Fruit fly (Drosophila melanogaster): ENCODE measurements around the gene GATAd.

GATAd gene

DNA sequence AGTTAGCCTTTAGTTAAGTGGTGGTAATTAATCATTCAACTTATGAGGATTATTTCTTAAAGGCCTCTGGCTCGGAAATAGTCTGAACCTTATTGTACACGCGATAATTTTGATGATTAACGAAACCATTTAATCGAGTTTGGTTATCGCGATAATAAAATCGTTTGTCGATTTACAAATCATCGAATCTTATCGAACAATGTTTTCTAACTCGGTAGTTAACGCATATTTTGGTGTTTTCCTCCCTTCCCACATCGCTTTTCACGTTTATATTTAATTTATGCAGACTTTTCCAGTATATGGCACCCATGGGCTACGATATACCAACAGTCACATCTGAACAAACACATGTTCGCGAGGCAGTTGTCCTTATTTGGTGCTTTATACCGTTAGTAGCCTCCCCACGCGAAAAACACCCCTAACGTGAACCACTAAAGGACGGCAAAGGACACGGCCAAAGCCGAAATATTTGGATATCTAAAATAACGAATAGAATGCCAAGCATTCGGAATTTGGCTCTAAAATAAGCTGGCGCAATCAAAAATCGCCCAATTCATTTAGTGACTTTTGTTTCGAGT, 10.6 kb downstream of the GATAd start, which contains the start of gene Frmd5 (continued):
- TF ChIP-seq pros (GFP tag; optimal IDR thresholded peaks at IDR 0.05), result no peak
- TF ChIP-seq bbx (GFP tag; IDR thresholded peaks at IDR 0.05; ENCODE audit: partially characterized antibody), result peak; percentile 37; the same call in 1 of the 2 replicates
- TF ChIP-seq Med (GFP tag), result peak; percentile 23
- TF ChIP-seq inv (GFP tag; IDR thresholded peaks at IDR 0.05; ENCODE audit: partially characterized antibody), result no peak; the same call in 1 of the 2 replicates
- no peak for TF ChIP-seq CG18011 (GFP tag; optimal IDR thresholded peaks at IDR 0.05)
- no peak for TF ChIP-seq CG15479 (GFP tag; optimal IDR thresholded peaks at IDR 0.05)
- TF ChIP-seq tap (tag; optimal IDR thresholded peaks at IDR 0.05), result no peak
- TF ChIP-seq CG2129 (GFP tag; IDR thresholded peaks at IDR 0.05; ENCODE audit: partially characterized antibody), result no peak
- TF ChIP-seq lab (GFP tag; optimal IDR thresholded peaks at IDR 0.05), result no peak
- no peak for TF ChIP-seq H15 (GFP tag; IDR thresholded peaks at IDR 0.05)
- no peak for TF ChIP-seq Abd-B (GFP tag; optimal IDR thresholded peaks at IDR 0.05)
- no peak for TF ChIP-seq exex (tag; optimal IDR thresholded peaks at IDR 0.05)
- TF ChIP-seq BEAF-32 (GFP tag; optimal IDR thresholded peaks at IDR 0.05), result peak; percentile 21
- TF ChIP-seq row (GFP tag; IDR thresholded peaks at IDR 0.05), result no peak
- TF ChIP-seq CG31388 (GFP tag; optimal IDR thresholded peaks at IDR 0.05), result no peak
- TF ChIP-seq fd64A (GFP tag; optimal IDR thresholded peaks at IDR 0.05), result no peak
- no peak for TF ChIP-seq tna (GFP tag; IDR thresholded peaks at IDR 0.05; ENCODE audit: partially characterized antibody)
- TF ChIP-seq usp (GFP tag; optimal IDR thresholded peaks at IDR 0.05), result no peak
- no peak for TF ChIP-seq unc-4 (GFP tag; IDR thresholded peaks at IDR 0.05; ENCODE audit: partially characterized antibody)
- TF ChIP-seq tx (GFP tag; optimal IDR thresholded peaks at IDR 0.05), result no peak
- no peak for TF ChIP-seq danr (GFP tag; IDR thresholded peaks at IDR 0.05)
- no peak for TF ChIP-seq CG32772 (GFP tag; IDR thresholded peaks at IDR 0.05)
- TF ChIP-seq CG11398 (GFP tag; optimal IDR thresholded peaks at IDR 0.05), result no peak
- TF ChIP-seq CG43689 (GFP tag; IDR thresholded peaks at IDR 0.05), result no peak
- TF ChIP-seq CG4424 (GFP tag; optimal IDR thresholded peaks at IDR 0.05), result no peak
- TF ChIP-seq CG4730 (GFP tag; IDR thresholded peaks at IDR 0.05), result no peak
- TF ChIP-seq repo (GFP tag; optimal IDR thresholded peaks at IDR 0.05), result no peak
- TF ChIP-seq crp (GFP tag; optimal IDR thresholded peaks at IDR 0.05), result peak in 1 of 2 experiments; percentile 54
- TF ChIP-seq chn (GFP tag; optimal IDR thresholded peaks at IDR 0.05), result no peak
- TF ChIP-seq pita (GFP tag; optimal IDR thresholded peaks at IDR 0.05), result no peak
- TF ChIP-seq CG3995 (GFP tag; optimal IDR thresholded peaks at IDR 0.05), result no peak
- no peak for TF ChIP-seq NC2α (GFP tag; optimal IDR thresholded peaks at IDR 0.05)
- peak; percentile 11; the same call in 1 of the 2 replicates for TF ChIP-seq seq (GFP tag; IDR thresholded peaks at IDR 0.05)
- no peak for TF ChIP-seq phol (tag; optimal IDR thresholded peaks at IDR 0.05)
- no peak for TF ChIP-seq so (GFP tag; IDR thresholded peaks at IDR 0.05)
- no peak for TF ChIP-seq tio (GFP tag; optimal IDR thresholded peaks at IDR 0.05)
- TF ChIP-seq CG2889 (GFP tag; IDR thresholded peaks at IDR 0.05), result no peak
- no peak for TF ChIP-seq Camta (GFP tag; optimal IDR thresholded peaks at IDR 0.05)
- no peak for TF ChIP-seq zf30C (GFP tag; optimal IDR thresholded peaks at IDR 0.05)
- no peak for TF ChIP-seq ttk (GFP tag; IDR thresholded peaks at IDR 0.05)
- TF ChIP-seq br (optimal IDR thresholded peaks at IDR 0.05), result no peak
- no peak for TF ChIP-seq pho (GFP tag; optimal IDR thresholded peaks at IDR 0.05)
- no peak for TF ChIP-seq Rx (GFP tag; IDR thresholded peaks at IDR 0.05)
- TF ChIP-seq Dref (GFP tag; IDR thresholded peaks at IDR 0.05), result peak; percentile 34
- no peak for TF ChIP-seq stwl (tag; optimal IDR thresholded peaks at IDR 0.05)
- no peak for TF ChIP-seq CG6689 (GFP tag; IDR thresholded peaks at IDR 0.05)
- TF ChIP-seq sqz (GFP tag; optimal IDR thresholded peaks at IDR 0.05), result no peak
- TF ChIP-seq CG16813 (GFP tag; IDR thresholded peaks at IDR 0.05; ENCODE audit: partially characterized antibody), result peak; percentile 63; the same call in 1 of the 3 replicates
- TF ChIP-seq CG1603 (tag; optimal IDR thresholded peaks at IDR 0.05), result peak; percentile 5
- no peak for TF ChIP-seq az2 (GFP tag; optimal IDR thresholded peaks at IDR 0.05)
- no peak for TF ChIP-seq grn (GFP tag; optimal IDR thresholded peaks at IDR 0.05)

Data from whole organism, embryonic.